Worm (Caenorhabditis elegans): Measurements from ENCODE around the gene srw-2.

- no peak for TF ChIP-seq ets-7 (tag; optimal IDR thresholded peaks at IDR 0.05)
- no peak for TF ChIP-seq tra-4 (tag; optimal IDR thresholded peaks at IDR 0.05)
- TF ChIP-seq ama-1 (optimal IDR thresholded peaks at IDR 0.05): no peak
- no peak for TF ChIP-seq aly-1 (tag; optimal IDR thresholded peaks at IDR 0.05)
- no peak for TF ChIP-seq tbx-37 (GFP tag; conservative IDR thresholded peaks at IDR 0.05)
- TF ChIP-seq flt-1 (GFP tag; IDR thresholded peaks at IDR 0.05): no peak
- no peak for TF ChIP-seq B0310.2 (tag; optimal IDR thresholded peaks at IDR 0.05)
- TF ChIP-seq hnd-1 (tag; optimal IDR thresholded peaks at IDR 0.05): no peak
- no peak for TF ChIP-seq tbx-11 (GFP tag; IDR thresholded peaks at IDR 0.05)
- TF ChIP-seq hmbx-1 (tag; optimal IDR thresholded peaks at IDR 0.05): no peak
Measured at ce11 chrV:2826815-2827214, 3.9 kb upstream of the srw-2 start, which contains the start of gene T03D3.5.

Data from whole organism, early embryonic.